Fruit fly (Drosophila melanogaster): ENCODE results near the gene Shaw.

DNA sequence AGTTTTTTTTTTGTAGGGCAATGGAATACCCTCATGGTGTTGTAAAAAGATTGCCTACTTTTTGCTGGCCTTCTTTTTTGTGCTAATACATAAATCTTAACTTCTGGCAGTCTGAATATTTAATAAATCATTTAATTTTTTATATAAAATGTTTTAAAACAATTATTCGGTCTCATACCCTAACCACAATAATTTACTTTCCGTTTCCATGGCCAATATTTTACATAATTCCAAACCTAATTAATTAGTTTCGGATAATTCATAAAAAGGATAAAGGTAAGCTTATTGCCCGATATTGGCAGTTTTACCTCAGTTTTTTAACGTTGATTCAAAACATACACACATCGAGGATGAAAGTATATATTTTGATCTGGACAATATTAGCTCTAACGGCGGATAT lies 18.1 kb upstream of the Shaw start, which contains the start of gene CG42465:
- TF ChIP-seq tj (GFP tag; optimal IDR thresholded peaks at IDR 0.05) (no peak), Hr96 (GFP tag; optimal IDR thresholded peaks at IDR 0.05) (no peak), CG11617 (GFP tag; optimal IDR thresholded peaks at IDR 0.05) (no peak), CG1620 (GFP tag; optimal IDR thresholded peaks at IDR 0.05) (no peak)
